Worm (Caenorhabditis elegans): ENCODE results near the gene clec-56.

DNA sequence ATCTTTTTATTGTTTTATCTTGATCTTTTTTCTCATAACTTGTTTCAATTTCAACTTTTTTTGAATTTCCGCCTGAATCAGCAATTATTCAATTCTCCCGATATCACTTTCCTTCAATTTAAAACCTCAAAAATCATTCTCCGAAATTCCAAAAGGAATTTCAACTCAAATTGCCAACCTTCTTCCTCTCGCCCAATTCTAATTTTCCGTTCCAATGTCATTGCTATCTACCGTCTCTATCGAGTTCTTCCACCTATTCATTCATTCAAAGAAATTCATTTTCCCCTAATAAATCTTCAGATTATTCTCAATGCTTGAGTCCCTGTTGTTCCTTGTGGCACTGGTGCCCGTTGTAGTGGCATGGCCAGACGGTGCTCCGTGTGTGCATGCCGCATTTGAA, 33.4 kb upstream of the clec-56 start, which contains the start of gene F23B12.4:
- TF ChIP-seq ets-7 (tag; optimal IDR thresholded peaks at IDR 0.05) (no peak), F13C5.2 (tag; optimal IDR thresholded peaks at IDR 0.05) (no peak), hmbx-1 (tag; optimal IDR thresholded peaks at IDR 0.05) (no peak), ama-1 (optimal IDR thresholded peaks at IDR 0.05) (no peak), B0310.2 (tag; optimal IDR thresholded peaks at IDR 0.05) (no peak)

All from whole organism, early embryonic.